Worm (Caenorhabditis elegans): ENCODE data around the gene srh-4.

Gene srh-4

ce11 chrV:3972846-3973245 lies 37.4 kb upstream of the srh-4 start, which contains the start of gene cyp-34A10:
Gene cyp-34A10 (minus strand): TSS chrV:3972991.
- TF ChIP-seq eor-1 (tag; optimal IDR thresholded peaks at IDR 0.05) (no peak), ZK546.5 (tag; optimal IDR thresholded peaks at IDR 0.05) (no peak), fkh-10 (GFP tag; optimal IDR thresholded peaks at IDR 0.05) (no peak), ceh-9 (tag; optimal IDR thresholded peaks at IDR 0.05) (no peak), nhr-23 (tag; optimal IDR thresholded peaks at IDR 0.05) (no peak), ceh-82 (tag; optimal IDR thresholded peaks at IDR 0.05) (no peak), hmg-11 (tag; optimal IDR thresholded peaks at IDR 0.05) (no peak)

ce11 chrV:3974361-3974760 lies 35.9 kb upstream of the srh-4 start, which contains the start of gene str-82:
Gene str-82 (plus strand): TSS chrV:3974661.
- no peak for TF ChIP-seq sea-2 (GFP tag; optimal IDR thresholded peaks at IDR 0.05)
- no peak for TF ChIP-seq ceh-9 (tag; optimal IDR thresholded peaks at IDR 0.05)
- TF ChIP-seq jun-1 (tag; optimal IDR thresholded peaks at IDR 0.05) = no peak
- TF ChIP-seq egl-27 (tag; optimal IDR thresholded peaks at IDR 0.05) = no peak
- no peak for TF ChIP-seq fkh-2 (tag; optimal IDR thresholded peaks at IDR 0.05)
- no peak for TF ChIP-seq ceh-82 (tag; optimal IDR thresholded peaks at IDR 0.05)
- no peak for TF ChIP-seq nhr-12 (tag; optimal IDR thresholded peaks at IDR 0.05)
- TF ChIP-seq R02D3.7 (tag; optimal IDR thresholded peaks at IDR 0.05) = no peak
- TF ChIP-seq mdl-1 (tag; optimal IDR thresholded peaks at IDR 0.05) = no peak

ce11 chrV:3976964-3977363 lies 33.3 kb upstream of the srh-4 start, which contains the start of gene str-83:
Gene str-83 (plus strand): TSS chrV:3977264.
- TF ChIP-seq nhr-76 (tag; optimal IDR thresholded peaks at IDR 0.05) (no peak), fkh-10 (GFP tag; optimal IDR thresholded peaks at IDR 0.05) (no peak), zag-1 (tag; optimal IDR thresholded peaks at IDR 0.05) (no peak), nfya-1 (tag; optimal IDR thresholded peaks at IDR 0.05; ENCODE audit: insufficient read depth) (no peak), ama-1 (optimal IDR thresholded peaks at IDR 0.05) (no peak), ZK546.5 (tag; optimal IDR thresholded peaks at IDR 0.05) (no peak), snpc-4 (tag; optimal IDR thresholded peaks at IDR 0.05) (no peak), ceh-16 (tag; optimal IDR thresholded peaks at IDR 0.05) (no peak), hmg-11 (tag; optimal IDR thresholded peaks at IDR 0.05) (no peak), lin-39 (tag; optimal IDR thresholded peaks at IDR 0.05) (no peak), aly-2 (tag; optimal IDR thresholded peaks at IDR 0.05) (no peak), ceh-28 (tag; optimal IDR thresholded peaks at IDR 0.05) (no peak), R02D3.7 (tag; optimal IDR thresholded peaks at IDR 0.05) (no peak), nhr-237 (tag; optimal IDR thresholded peaks at IDR 0.05) (no peak)

ce11 chrV:3979053-3979452 lies 31.2 kb upstream of the srh-4 start, which contains the start of gene nlp-34:
Gene nlp-34 (minus strand): TSS chrV:3979134.
- peak; percentile 54 for TF ChIP-seq nhr-25 (tag; optimal IDR thresholded peaks at IDR 0.05)
- no peak for TF ChIP-seq tbx-2 (tag; optimal IDR thresholded peaks at IDR 0.05)

DNA sequence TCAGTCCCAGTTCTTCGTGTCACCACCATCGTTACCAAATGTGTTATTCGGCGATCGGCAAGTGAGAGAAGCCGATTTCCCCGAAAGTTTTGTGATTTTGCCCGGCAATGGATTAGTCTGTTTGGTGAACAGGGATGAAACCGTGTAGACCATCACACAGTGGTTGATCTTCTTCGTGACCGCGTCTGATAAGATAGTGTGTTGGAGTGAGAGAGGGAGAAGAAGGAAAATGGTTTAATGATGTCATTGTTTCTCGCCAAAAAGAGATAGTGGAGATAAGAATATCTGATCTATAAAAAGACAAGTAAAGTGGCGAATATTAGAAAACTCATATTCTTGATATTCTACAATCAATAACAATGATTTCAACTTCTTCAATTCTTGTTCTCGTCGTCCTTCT lies 30.5 kb upstream of the srh-4 start, which contains the start of gene nlp-31:
Gene nlp-31, plus strand, starts transcription at position 237 of the 400 bp plus-strand sequence.
- TF ChIP-seq unc-62 (GFP tag; optimal IDR thresholded peaks at IDR 0.05) (no peak), tbx-2 (tag; optimal IDR thresholded peaks at IDR 0.05) (peak; percentile 3), R02D3.7 (tag; optimal IDR thresholded peaks at IDR 0.05) (no peak), ceh-28 (tag; optimal IDR thresholded peaks at IDR 0.05) (peak; percentile 43), nhr-25 (tag; optimal IDR thresholded peaks at IDR 0.05) (peak; percentile 90), nhr-23 (tag; optimal IDR thresholded peaks at IDR 0.05) (peak; percentile 65), nhr-12 (tag; optimal IDR thresholded peaks at IDR 0.05) (no peak), ztf-4 (tag; optimal IDR thresholded peaks at IDR 0.05) (no peak), ceh-16 (tag; optimal IDR thresholded peaks at IDR 0.05) (no peak), nhr-11 (tag; optimal IDR thresholded peaks at IDR 0.05) (no peak), lin-15B (tag; optimal IDR thresholded peaks at IDR 0.05) (no peak), nhr-43 (tag; optimal IDR thresholded peaks at IDR 0.05; ENCODE audit: poor library complexity, severe bottlenecking) (peak; percentile 55), elt-1 (tag; optimal IDR thresholded peaks at IDR 0.05) (peak; percentile 21), elt-3 (tag; optimal IDR thresholded peaks at IDR 0.05) (peak; percentile 54 to 94 (median 76)), ama-1 (optimal IDR thresholded peaks at IDR 0.05) (no peak)
